Fruit fly (Drosophila melanogaster) whole organism, pupa: ENCODE results near the gene CG13039.

ENCODE experiments used
- CG10348 ChIP-seq: fragments of 200-800 bp; sonication (Bioruptor generic); IDR thresholded peaks from 2 replicates; pipeline ENCODE4 v1.3.6; 2022; ENCODE audit warnings: missing biosample characterization, missing genetic modification characterization
- CG12605 ChIP-seq: fragments of 200-800 bp; sonication (Bioruptor generic); IDR thresholded peaks from 2 replicates; pipeline ENCODE4 v1.3.6; 2022; ENCODE audit warnings: missing biosample characterization, missing genetic modification characterization
- CG13204 ChIP-seq: fragments of 200-800 bp; sonication (Bioruptor generic); optimal IDR thresholded peaks from 2 replicates; lab custom pipeline; 2018; ENCODE audit warnings: missing biosample characterization, mild to moderate bottlenecking, missing genetic modification characterization, moderate library complexity
- CG14655 ChIP-seq: fragments of 200-800 bp; sonication (Bioruptor generic); optimal IDR thresholded peaks from 3 replicates; lab custom pipeline; 2017; ENCODE audit warnings: mild to moderate bottlenecking, missing biosample characterization, missing genetic modification reagents, missing genetic modification characterization
- CG15710 ChIP-seq: fragments of 200-800 bp; sonication (Bioruptor generic); optimal IDR thresholded peaks from 2 replicates; lab custom pipeline; 2018; ENCODE audit warnings: missing biosample characterization, mild to moderate bottlenecking, missing genetic modification characterization, moderate library complexity
- CG17806 ChIP-seq: fragments of 200-800 bp; sonication (Bioruptor generic); optimal IDR thresholded peaks from 2 replicates; lab custom pipeline; 2018; ENCODE audit warnings: missing biosample characterization, mild to moderate bottlenecking, missing genetic modification characterization, moderate library complexity
- CG32121 ChIP-seq: fragments of 200-800 bp; sonication (Bioruptor generic); IDR thresholded peaks from 2 replicates; pipeline ENCODE4 v1.3.6; 2022; ENCODE audit warnings: missing biosample characterization, missing genetic modification characterization
- CG34367 ChIP-seq: fragments of 200-800 bp; sonication (Bioruptor generic); optimal IDR thresholded peaks from 2 replicates; lab custom pipeline; 2018; ENCODE audit warnings: missing biosample characterization, mild to moderate bottlenecking, missing genetic modification characterization
- CG4496 ChIP-seq: fragments of 200-800 bp; sonication (Bioruptor generic); IDR thresholded peaks from 3 replicates; pipeline ENCODE4 v1.3.6; 2022; ENCODE audit warnings: missing biosample characterization, missing genetic modification characterization
- CG8159 ChIP-seq: fragments of 200-800 bp; sonication (Bioruptor generic); optimal IDR thresholded peaks from 3 replicates; lab custom pipeline; 2018; ENCODE audit warnings: missing biosample characterization, mild to moderate bottlenecking, missing genetic modification characterization, moderate library complexity
- CG8301 ChIP-seq: fragments of 200-800 bp; sonication (Bioruptor generic); optimal IDR thresholded peaks from 2 replicates; lab custom pipeline; 2018; ENCODE audit warnings: missing biosample characterization, mild to moderate bottlenecking, missing genetic modification characterization
- CG9948 ChIP-seq: fragments of 200-800 bp; sonication (Bioruptor generic); optimal IDR thresholded peaks from 2 replicates; lab custom pipeline; 2018; ENCODE audit warnings: missing biosample characterization, mild to moderate bottlenecking, missing genetic modification characterization, moderate library complexity
- D1 ChIP-seq: fragments of 200-800 bp; sonication (Bioruptor generic); optimal IDR thresholded peaks from 2 replicates; lab custom pipeline; 2018; ENCODE audit warnings: missing biosample characterization, mild to moderate bottlenecking, missing genetic modification characterization, moderate library complexity
- EcR ChIP-seq: fragments of 200-800 bp; sonication (Bioruptor generic); optimal IDR thresholded peaks from 3 replicates; lab custom pipeline; 2019; ENCODE audit warnings: missing biosample characterization, missing genetic modification characterization, mild to moderate bottlenecking, moderate library complexity, missing genetic modification reagents
- Ets98B ChIP-seq: fragments of 200-800 bp; sonication (Bioruptor generic); IDR thresholded peaks from 2 replicates; pipeline ENCODE4 v1.3.6; 2022; ENCODE audit warnings: missing biosample characterization, missing genetic modification characterization
- Pif1A ChIP-seq: fragments of 200-800 bp; sonication (Bioruptor generic); optimal IDR thresholded peaks from 3 replicates; lab custom pipeline; 2016; ENCODE audit warnings: missing biosample characterization, missing genetic modification characterization
- Pif1B ChIP-seq: fragments of 200-800 bp; sonication (Bioruptor generic); optimal IDR thresholded peaks from 3 replicates; lab custom pipeline; 2016; ENCODE audit warnings: missing biosample characterization, missing genetic modification characterization
- Snoo ChIP-seq: fragments of 200-800 bp; sonication (Bioruptor generic); optimal IDR thresholded peaks from 3 replicates; lab custom pipeline; 2017; ENCODE audit warnings: missing biosample characterization, mild to moderate bottlenecking, missing genetic modification characterization, inconsistent platforms
- fd96Ca ChIP-seq: fragments of 200-800 bp; sonication (Bioruptor generic); IDR thresholded peaks from 3 replicates; pipeline ENCODE4 v1.3.6; 2022; ENCODE audit warnings: missing biosample characterization, missing genetic modification characterization
- gl ChIP-seq: fragments of 200-800 bp; sonication (Bioruptor generic); optimal IDR thresholded peaks from 2 replicates; lab custom pipeline; 2018; ENCODE audit warnings: missing biosample characterization, mild to moderate bottlenecking, missing genetic modification characterization
- rn ChIP-seq: fragments of 200-800 bp; sonication (Bioruptor generic); IDR thresholded peaks from 2 replicates; pipeline ENCODE4 v1.3.6; 2022; ENCODE audit warnings: missing biosample characterization, missing genetic modification characterization

The CG13039 gene

dm6 chr3L:16347914-16348313 is 21.4 kb upstream of the CG13039 start, which contains the start of gene mRpS34:
mRpS34 (plus strand) TSS chr3L:16348074.
- TF ChIP-seq CG34367 (tag; lab: Kevin White, UChicago) (no peak), Pif1A (GFP tag; lab: Kevin White, UChicago) (no peak), D1 (tag; lab: Kevin White, UChicago) (no peak), Ets98B (no peak), rn (GFP tag; lab: Robert Waterston, UW) (no peak), fd96Ca (no peak), CG14655 (GFP tag; lab: Kevin White, UChicago) (no peak), EcR (GFP tag; lab: Kevin White, UChicago) (no peak), CG13204 (GFP tag; lab: Kevin White, UChicago) (no peak), gl (tag; lab: Kevin White, UChicago) (no peak), CG17806 (no peak), CG12605 (GFP tag; lab: Robert Waterston, UW) (no peak)

DNA sequence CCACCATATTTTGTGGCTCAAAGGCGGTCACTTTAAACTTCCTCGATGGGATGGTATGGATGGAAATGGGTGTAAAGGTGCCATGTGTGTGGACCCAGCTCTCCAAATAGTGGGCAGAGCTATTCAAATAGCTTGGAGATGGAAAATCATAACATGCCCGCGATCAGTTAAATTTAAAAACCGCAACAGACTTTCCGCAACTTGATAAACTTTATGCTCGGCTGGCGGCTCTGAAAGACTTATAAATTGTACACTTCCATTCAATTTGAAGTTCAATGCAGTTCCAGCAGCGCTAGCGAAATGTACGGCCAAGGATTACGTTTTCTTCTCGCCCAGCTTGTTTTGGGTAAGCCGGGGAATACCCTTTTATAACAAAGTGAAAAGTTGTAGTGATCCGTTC is 19.5 kb upstream of the CG13039 start, which contains the start of gene CG33257:
Gene CG33257, plus strand, starts transcription at position 301 of the 400 bp plus-strand sequence.
- TF ChIP-seq CG32121 (no peak), EcR (GFP tag; lab: Kevin White, UChicago) (no peak), Pif1B (GFP tag; lab: Kevin White, UChicago) (no peak), CG4496 (GFP tag; lab: Robert Waterston, UW) (no peak), gl (tag; lab: Kevin White, UChicago) (no peak), CG9948 (tag; lab: Kevin White, UChicago) (no peak), CG34367 (tag; lab: Kevin White, UChicago) (no peak), CG8301 (tag; lab: Kevin White, UChicago) (no peak), CG12605 (GFP tag; lab: Robert Waterston, UW) (no peak)

dm6 chr3L:16339873-16340272 is 13.3 kb upstream of the CG13039 start:
- TF ChIP-seq EcR (GFP tag; lab: Kevin White, UChicago) (peak; percentile 35), CG8159 (no peak)

DNA sequence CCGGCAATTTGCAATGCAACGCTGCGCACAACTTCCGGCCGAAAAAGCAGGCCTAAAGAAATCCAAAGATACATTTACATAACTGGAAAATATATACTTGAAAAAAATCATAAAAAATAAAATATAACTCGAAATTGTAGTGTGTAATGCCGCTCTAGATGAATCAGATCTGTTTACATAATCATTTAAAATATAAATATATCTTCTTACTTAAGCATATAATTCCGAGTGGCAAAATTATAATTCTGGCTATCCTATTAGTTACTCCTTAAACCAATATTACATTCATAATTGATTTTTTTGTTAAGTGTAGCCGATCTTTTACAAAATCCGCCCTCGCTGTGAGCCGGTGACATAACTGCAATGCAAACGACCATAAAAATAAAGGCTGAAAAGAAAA is 12.9 kb upstream of the CG13039 start:
- TF ChIP-seq CG10348 (GFP tag; lab: Robert Waterston, UW) = no peak
- TF ChIP-seq EcR (GFP tag; lab: Kevin White, UChicago) = no peak
- no peak for TF ChIP-seq CG9948 (tag; lab: Kevin White, UChicago)
- no peak for TF ChIP-seq CG34367 (tag; lab: Kevin White, UChicago)
- no peak for TF ChIP-seq CG17806
- TF ChIP-seq CG15710 (tag; lab: Kevin White, UChicago) = no peak
- no peak for TF ChIP-seq fd96Ca
- no peak for TF ChIP-seq CG12605 (GFP tag; lab: Robert Waterston, UW)
- TF ChIP-seq Pif1B (GFP tag; lab: Kevin White, UChicago) = no peak
- no peak for TF ChIP-seq CG8301 (tag; lab: Kevin White, UChicago)
- no peak for TF ChIP-seq CG8159
- no peak for TF ChIP-seq Pif1A (GFP tag; lab: Kevin White, UChicago)
- no peak for TF ChIP-seq Snoo (tag; lab: Kevin White, UChicago)
- no peak for TF ChIP-seq rn (GFP tag; lab: Robert Waterston, UW)

dm6 chr3L:16338703-16339102 is 12.1 kb upstream of the CG13039 start, which contains the start of gene CG4998:
CG4998 (plus strand) TSS chr3L:16339003.
- no peak for TF ChIP-seq D1 (tag; lab: Kevin White, UChicago)
- TF ChIP-seq Snoo (tag; lab: Kevin White, UChicago) = no peak
- no peak for TF ChIP-seq CG10348 (GFP tag; lab: Robert Waterston, UW)
- no peak for TF ChIP-seq Ets98B
- TF ChIP-seq CG9948 (tag; lab: Kevin White, UChicago) = no peak
- TF ChIP-seq fd96Ca = no peak
- no peak for TF ChIP-seq CG17806
- no peak for TF ChIP-seq gl (tag; lab: Kevin White, UChicago)
- TF ChIP-seq CG34367 (tag; lab: Kevin White, UChicago) = no peak
- TF ChIP-seq CG4496 (GFP tag; lab: Robert Waterston, UW) = no peak
- TF ChIP-seq CG8301 (tag; lab: Kevin White, UChicago) = no peak
- TF ChIP-seq CG13204 (GFP tag; lab: Kevin White, UChicago) = no peak
- TF ChIP-seq CG8159 = no peak
- no peak for TF ChIP-seq rn (GFP tag; lab: Robert Waterston, UW)
- no peak for TF ChIP-seq Pif1A (GFP tag; lab: Kevin White, UChicago)
- no peak for TF ChIP-seq CG12605 (GFP tag; lab: Robert Waterston, UW)
- no peak for TF ChIP-seq CG14655 (GFP tag; lab: Kevin White, UChicago)
- no peak for TF ChIP-seq CG15710 (tag; lab: Kevin White, UChicago)
- no peak for TF ChIP-seq Pif1B (GFP tag; lab: Kevin White, UChicago)

- TF ChIP-seq CG8301 (tag; lab: Kevin White, UChicago) = no peak
- no peak for TF ChIP-seq fd96Ca
- TF ChIP-seq CG13204 (GFP tag; lab: Kevin White, UChicago) = no peak
- no peak for TF ChIP-seq gl (tag; lab: Kevin White, UChicago)
Measured at dm6 chr3L:16337739-16338138, 11.2 kb upstream of the CG13039 start.

dm6 chr3L:16334876-16335275 is 8.3 kb upstream of the CG13039 start:
- TF ChIP-seq EcR (GFP tag; lab: Kevin White, UChicago) (peak; percentile 25), fd96Ca (0 out of 3 replicates have a peak, but pooled peaks have one; percentile 15), CG9948 (tag; lab: Kevin White, UChicago) (no peak), CG4496 (GFP tag; lab: Robert Waterston, UW) (peak; percentile 69; the same call in 2 of the 3 replicates)
